Fruit fly (Drosophila melanogaster): ENCODE measurements around the gene CG5895.
A peak's percentile ranks its signal among the peaks of the same experiment; 100 is the strongest.

The CG5895 gene

dm6 chr3L:16043782-16044352 lies 8.6 kb downstream of the CG5895 start:
- TF ChIP-seq CG13204 (GFP tag; optimal IDR thresholded peaks at IDR 0.05) (no peak), CG17806 (tag; optimal IDR thresholded peaks at IDR 0.05) (no peak)

- TF ChIP-seq CG15710 (tag; optimal IDR thresholded peaks at IDR 0.05): peak; percentile 25
- peak; percentile 33; the same call in 2 of the 3 replicates for TF ChIP-seq CG4496 (GFP tag; IDR thresholded peaks at IDR 0.05)
- TF ChIP-seq CG9948 (tag; optimal IDR thresholded peaks at IDR 0.05): no peak
- peak; percentile 41 for TF ChIP-seq gl (tag; optimal IDR thresholded peaks at IDR 0.05)
- no peak for TF ChIP-seq Pif1A (GFP tag; optimal IDR thresholded peaks at IDR 0.05)
- peak; percentile 34 for TF ChIP-seq CG32121 (GFP tag; IDR thresholded peaks at IDR 0.05)
- peak; percentile 11; the same call in 1 of the 2 replicates for TF ChIP-seq CG12605 (GFP tag; IDR thresholded peaks at IDR 0.05)
- TF ChIP-seq CG10348 (GFP tag; IDR thresholded peaks at IDR 0.05): no peak
- no peak for TF ChIP-seq CG13204 (GFP tag; optimal IDR thresholded peaks at IDR 0.05)
- peak; percentile 12; the same call in 1 of the 2 replicates for TF ChIP-seq Ets98B (GFP tag; IDR thresholded peaks at IDR 0.05)
- TF ChIP-seq CG17806 (tag; optimal IDR thresholded peaks at IDR 0.05): peak; percentile 44
- TF ChIP-seq fd96Ca (GFP tag; IDR thresholded peaks at IDR 0.05): peak; percentile 39; the same call in 1 of the 3 replicates
- peak; percentile 66 for TF ChIP-seq CG8159 (tag; optimal IDR thresholded peaks at IDR 0.05)
- no peak for TF ChIP-seq CG34367 (tag; optimal IDR thresholded peaks at IDR 0.05)
- TF ChIP-seq CG8301 (tag; optimal IDR thresholded peaks at IDR 0.05): no peak
Observed at dm6 chr3L:16045083-16045830, 10.0 kb downstream of the CG5895 start.

DNA sequence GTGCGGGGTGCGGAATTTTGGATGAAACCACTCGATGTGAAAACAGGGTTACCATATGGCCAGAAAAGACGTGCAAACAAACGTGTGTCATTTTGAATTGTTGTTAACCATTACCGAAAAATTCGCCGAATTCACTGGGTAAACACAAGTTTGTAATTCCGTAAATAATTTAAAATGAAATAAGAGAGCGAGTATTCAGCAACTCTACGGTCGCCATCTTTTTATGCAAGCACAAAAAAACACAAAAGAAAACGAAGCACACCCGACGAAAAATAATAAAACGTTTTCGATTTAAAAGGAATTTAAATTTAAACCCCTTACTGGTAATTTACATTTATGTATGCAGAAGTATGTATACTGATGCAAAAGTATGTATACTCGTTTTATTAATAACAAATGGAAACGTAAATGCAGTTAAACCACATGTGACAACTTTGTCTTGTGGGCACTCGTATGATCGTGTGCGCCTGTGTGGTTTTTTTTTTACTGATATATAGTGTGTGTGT lies 10.6 kb downstream of the CG5895 start:
- TF ChIP-seq Pif1A (GFP tag; optimal IDR thresholded peaks at IDR 0.05) (peak; percentile 97), CG8159 (tag; optimal IDR thresholded peaks at IDR 0.05) (peak; percentile 94), Pif1B (GFP tag; optimal IDR thresholded peaks at IDR 0.05) (peak; percentile 95), CG9948 (tag; optimal IDR thresholded peaks at IDR 0.05) (peak; percentile 91), CG10348 (GFP tag; IDR thresholded peaks at IDR 0.05) (peak; percentile 60), CG32121 (GFP tag; IDR thresholded peaks at IDR 0.05) (peak; percentile 96), EcR (GFP tag; optimal IDR thresholded peaks at IDR 0.05) (peak; percentile 19), CG4496 (GFP tag; IDR thresholded peaks at IDR 0.05) (peak; percentile 97), CG12605 (GFP tag; IDR thresholded peaks at IDR 0.05) (peak; percentile 97), CG13204 (GFP tag; optimal IDR thresholded peaks at IDR 0.05) (peak; percentile 64), CG17806 (tag; optimal IDR thresholded peaks at IDR 0.05) (peak; percentile 94), gl (tag; optimal IDR thresholded peaks at IDR 0.05) (peak; percentile 92), rn (GFP tag; IDR thresholded peaks at IDR 0.05) (peak; percentile 84), CG34367 (tag; optimal IDR thresholded peaks at IDR 0.05) (peak; percentile 95), Snoo (tag; optimal IDR thresholded peaks at IDR 0.05) (peak; percentile 80), fd96Ca (GFP tag; IDR thresholded peaks at IDR 0.05) (peak; percentile 94), CG15710 (tag; optimal IDR thresholded peaks at IDR 0.05) (peak; percentile 95), D1 (tag; optimal IDR thresholded peaks at IDR 0.05) (peak; percentile 81), CG8301 (tag; optimal IDR thresholded peaks at IDR 0.05) (peak; percentile 94), CG14655 (GFP tag; optimal IDR thresholded peaks at IDR 0.05) (peak; percentile 91), Ets98B (GFP tag; IDR thresholded peaks at IDR 0.05) (peak; percentile 96)

DNA sequence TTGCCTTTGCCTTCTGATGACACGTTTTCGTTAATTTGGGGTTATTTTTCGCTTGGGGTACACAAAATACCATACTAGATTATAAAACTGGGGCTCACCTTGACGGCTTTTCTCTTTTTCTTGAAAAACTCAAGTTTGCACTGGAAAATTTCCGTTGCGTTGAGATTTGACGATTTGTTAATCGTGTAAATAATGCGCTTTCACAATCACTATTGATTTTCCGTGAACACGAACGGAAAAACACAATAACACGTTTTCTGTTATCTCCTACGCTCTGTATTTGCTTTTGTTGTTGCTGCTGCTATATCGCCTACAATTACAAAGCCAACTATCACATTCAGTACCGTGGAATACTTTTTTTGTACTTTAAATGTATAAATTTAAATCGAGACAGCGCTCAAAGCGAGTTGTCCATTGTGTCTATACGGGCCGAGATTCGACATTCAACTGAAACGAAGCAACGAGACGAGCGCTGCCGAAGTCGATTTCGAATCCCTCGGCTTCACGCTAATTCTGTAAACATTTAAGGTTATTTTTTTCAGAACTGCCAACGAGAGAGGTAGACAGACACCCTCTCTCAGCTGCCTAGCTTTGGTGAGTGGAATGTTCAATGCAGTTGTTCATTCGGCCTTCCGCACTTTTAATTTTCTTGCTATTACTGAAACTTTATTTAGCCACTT lies 11.2 kb downstream of the CG5895 start:
- TF ChIP-seq CG10348 (GFP tag; IDR thresholded peaks at IDR 0.05) (no peak), Snoo (tag; optimal IDR thresholded peaks at IDR 0.05) (peak; percentile 1), EcR (GFP tag; optimal IDR thresholded peaks at IDR 0.05) (no peak), Pif1B (GFP tag; optimal IDR thresholded peaks at IDR 0.05) (peak; percentile 61), Pif1A (GFP tag; optimal IDR thresholded peaks at IDR 0.05) (no peak), CG8301 (tag; optimal IDR thresholded peaks at IDR 0.05) (no peak), CG14655 (GFP tag; optimal IDR thresholded peaks at IDR 0.05) (peak; percentile 12), D1 (tag; optimal IDR thresholded peaks at IDR 0.05) (no peak), CG4496 (GFP tag; IDR thresholded peaks at IDR 0.05) (peak; percentile 63; the same call in 2 of the 3 replicates), CG32121 (GFP tag; IDR thresholded peaks at IDR 0.05) (peak; percentile 31; the same call in 1 of the 2 replicates), CG8159 (tag; optimal IDR thresholded peaks at IDR 0.05) (no peak), CG15710 (tag; optimal IDR thresholded peaks at IDR 0.05) (no peak), CG9948 (tag; optimal IDR thresholded peaks at IDR 0.05) (no peak), fd96Ca (GFP tag; IDR thresholded peaks at IDR 0.05) (peak; percentile 40; the same call in 2 of the 3 replicates), CG17806 (tag; optimal IDR thresholded peaks at IDR 0.05) (peak; percentile 3), CG34367 (tag; optimal IDR thresholded peaks at IDR 0.05) (no peak), rn (GFP tag; IDR thresholded peaks at IDR 0.05) (no peak), CG12605 (GFP tag; IDR thresholded peaks at IDR 0.05) (peak; percentile 68), Ets98B (GFP tag; IDR thresholded peaks at IDR 0.05) (peak; percentile 48; the same call in 1 of the 2 replicates), CG13204 (GFP tag; optimal IDR thresholded peaks at IDR 0.05) (peak; percentile 41), gl (tag; optimal IDR thresholded peaks at IDR 0.05) (no peak)

- TF ChIP-seq CG10348 (GFP tag; IDR thresholded peaks at IDR 0.05): no peak
- TF ChIP-seq D1 (tag; optimal IDR thresholded peaks at IDR 0.05): no peak
- TF ChIP-seq Pif1B (GFP tag; optimal IDR thresholded peaks at IDR 0.05): no peak
- TF ChIP-seq CG8301 (tag; optimal IDR thresholded peaks at IDR 0.05): no peak
- TF ChIP-seq rn (GFP tag; IDR thresholded peaks at IDR 0.05): no peak
- peak; percentile 93 for TF ChIP-seq EcR (GFP tag; optimal IDR thresholded peaks at IDR 0.05)
- no peak for TF ChIP-seq CG12605 (GFP tag; IDR thresholded peaks at IDR 0.05)
- no peak for TF ChIP-seq CG32121 (GFP tag; IDR thresholded peaks at IDR 0.05)
- no peak for TF ChIP-seq CG34367 (tag; optimal IDR thresholded peaks at IDR 0.05)
- TF ChIP-seq Ets98B (GFP tag; IDR thresholded peaks at IDR 0.05): no peak
- TF ChIP-seq CG15710 (tag; optimal IDR thresholded peaks at IDR 0.05): no peak
- 0 out of 3 replicates have a peak, but pooled peaks have one; percentile 22 for TF ChIP-seq CG4496 (GFP tag; IDR thresholded peaks at IDR 0.05)
- TF ChIP-seq CG17806 (tag; optimal IDR thresholded peaks at IDR 0.05): no peak
- no peak for TF ChIP-seq CG8159 (tag; optimal IDR thresholded peaks at IDR 0.05)
- no peak for TF ChIP-seq fd96Ca (GFP tag; IDR thresholded peaks at IDR 0.05)
Observed at dm6 chr3L:16047105-16047504, 11.8 kb downstream of the CG5895 start.

Measured in whole organism, pupa.